Fruit fly (Drosophila melanogaster): ENCODE results near the gene Atg17.

The Atg17 gene

DNA sequence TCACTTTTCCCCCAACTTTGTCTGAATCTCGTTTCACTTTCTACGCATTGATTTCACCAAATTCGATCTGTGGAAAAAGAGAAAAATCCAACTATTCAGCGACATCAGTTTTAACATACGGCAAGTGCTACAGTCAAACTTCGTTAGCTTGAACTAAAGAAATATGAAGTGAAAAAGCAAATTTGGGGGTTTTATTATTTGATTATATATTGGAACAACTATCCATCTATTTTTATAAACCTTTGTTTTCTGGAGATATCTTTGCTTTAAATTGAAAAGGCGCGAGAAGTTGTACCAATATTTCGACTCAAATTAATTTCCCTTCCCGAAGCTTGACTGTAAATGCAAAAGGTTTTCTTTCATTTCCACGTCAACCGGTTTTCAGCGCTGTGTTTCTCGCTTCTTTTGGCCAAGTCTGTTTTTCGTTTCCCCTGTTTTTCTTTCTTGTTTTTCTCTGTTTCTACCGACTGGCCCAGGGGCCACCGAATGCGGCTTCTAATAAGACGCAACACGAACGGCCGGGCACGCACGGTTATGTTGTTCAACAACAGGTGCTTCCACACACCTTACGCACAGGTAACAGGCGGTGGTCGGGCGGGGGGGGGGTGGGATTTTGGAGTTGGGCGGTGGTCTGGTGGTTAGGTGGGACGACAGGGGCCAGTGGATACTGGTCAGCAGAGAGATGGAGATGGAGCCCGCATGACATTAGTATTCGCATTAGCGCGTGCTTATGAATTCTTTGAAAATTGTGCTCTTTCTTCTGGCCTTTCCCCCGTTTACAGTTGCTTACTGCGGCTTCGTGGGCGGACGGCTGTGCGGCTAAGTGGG lies 13.6 kb downstream of the Atg17 start (continued):
- TF ChIP-seq CG1792 (GFP tag; optimal IDR thresholded peaks at IDR 0.05) (no peak), btn (GFP tag; optimal IDR thresholded peaks at IDR 0.05) (no peak), tll (GFP tag; optimal IDR thresholded peaks at IDR 0.05) (no peak), cas (GFP tag; IDR thresholded peaks at IDR 0.05) (no peak), ato (GFP tag; IDR thresholded peaks at IDR 0.05; ENCODE audit: partially characterized antibody) (no peak), Hmr (GFP tag; optimal IDR thresholded peaks at IDR 0.05) (no peak), corto (GFP tag; optimal IDR thresholded peaks at IDR 0.05) (no peak), CG6175 (GFP tag; IDR thresholded peaks at IDR 0.05) (peak; percentile 65; the same call in 1 of the 3 replicates), CG14667 (GFP tag; IDR thresholded peaks at IDR 0.05) (no peak), jigr1 (GFP tag; IDR thresholded peaks at IDR 0.05) (no peak), da (GFP tag; optimal IDR thresholded peaks at IDR 0.05) (no peak), Med (GFP tag) (peak; percentile 81), ara (GFP tag; IDR thresholded peaks at IDR 0.05) (no peak; the same call in 1 of the 2 replicates), CG2199 (GFP tag; IDR thresholded peaks at IDR 0.05) (no peak), CG2120 (GFP tag; optimal IDR thresholded peaks at IDR 0.05) (no peak), p53 (GFP tag; optimal IDR thresholded peaks at IDR 0.05) (no peak), CG17385 (GFP tag; optimal IDR thresholded peaks at IDR 0.05) (peak; percentile 58), Drgx (GFP tag; IDR thresholded peaks at IDR 0.05) (peak; percentile 84), Dip3 (GFP tag; optimal IDR thresholded peaks at IDR 0.05) (no peak), CG12219 (GFP tag; optimal IDR thresholded peaks at IDR 0.05) (peak; percentile 48), al (GFP tag; IDR thresholded peaks at IDR 0.05) (no peak), bcd (GFP tag; optimal IDR thresholded peaks at IDR 0.05) (peak; percentile 23), CG2889 (GFP tag; IDR thresholded peaks at IDR 0.05) (peak; percentile 28; the same call in 1 of the 3 replicates), Gug (GFP tag; IDR thresholded peaks at IDR 0.05) (peak; percentile 10; the same call in 1 of the 4 replicates), fu2 (GFP tag; optimal IDR thresholded peaks at IDR 0.05) (no peak), eyg (GFP tag; optimal IDR thresholded peaks at IDR 0.05) (no peak), CG10543 (GFP tag; optimal IDR thresholded peaks at IDR 0.05) (no peak), twi (tag; optimal IDR thresholded peaks at IDR 0.05) (peak; percentile 14), CG9727 (GFP tag; optimal IDR thresholded peaks at IDR 0.05) (no peak), CG4730 (GFP tag; IDR thresholded peaks at IDR 0.05) (0 out of 2 replicates have a peak, but pooled peaks have one; percentile 19), CG10431 (GFP tag; optimal IDR thresholded peaks at IDR 0.05) (peak; percentile 31), ewg (GFP tag; optimal IDR thresholded peaks at IDR 0.05) (peak; percentile 54), H15 (GFP tag; IDR thresholded peaks at IDR 0.05) (0 out of 3 replicates have a peak, but pooled peaks have one; percentile 32), maf-S (GFP tag; optimal IDR thresholded peaks at IDR 0.05) (no peak), unpg (GFP tag; optimal IDR thresholded peaks at IDR 0.05) (peak; percentile 80), h (optimal IDR thresholded peaks at IDR 0.05) (no peak), mld (GFP tag; IDR thresholded peaks at IDR 0.05; ENCODE audit: partially characterized antibody) (no peak), sima (GFP tag; optimal IDR thresholded peaks at IDR 0.05) (peak; percentile 1), CG12744 (GFP tag; optimal IDR thresholded peaks at IDR 0.05) (no peak), ind (GFP tag; optimal IDR thresholded peaks at IDR 0.05) (peak; percentile 36), sna (GFP tag; IDR thresholded peaks at IDR 0.05; ENCODE audit: partially characterized antibody) (no peak), gcm (GFP tag; optimal IDR thresholded peaks at IDR 0.05) (peak; percentile 52), CkIIα-i1 (GFP tag; IDR thresholded peaks at IDR 0.05) (no peak), CG34224 (GFP tag; IDR thresholded peaks at IDR 0.05; ENCODE audit: partially characterized antibody) (no peak), knrl (GFP tag; IDR thresholded peaks at IDR 0.05; ENCODE audit: partially characterized antibody) (no peak), Xbp1 (GFP tag; optimal IDR thresholded peaks at IDR 0.05) (peak; percentile 70), slbo (GFP tag; IDR thresholded peaks at IDR 0.05) (no peak), CG12769 (tag; optimal IDR thresholded peaks at IDR 0.05) (no peak), CG2202 (tag; optimal IDR thresholded peaks at IDR 0.05) (peak; percentile 59)
